Worm (Caenorhabditis elegans) whole organism, early embryonic: ENCODE data around the gene T13F3.4.

Experiments used
- B0310.2 ChIP-seq: sonication (generic microtip); optimal IDR thresholded peaks from 2 replicates; lab custom pipeline; 2016; ENCODE audit warnings: mild to moderate bottlenecking, missing genetic modification characterization, missing compliant biosample characterization
- F13C5.2 ChIP-seq: sonication (generic microtip); optimal IDR thresholded peaks from 2 replicates; lab custom pipeline; 2017; ENCODE audit warnings: mild to moderate bottlenecking, missing genetic modification characterization, inconsistent platforms, missing compliant biosample characterization
- aly-1 ChIP-seq: sonication (generic microtip); optimal IDR thresholded peaks from 2 replicates; lab custom pipeline; 2016; ENCODE audit warnings: missing genetic modification characterization, missing compliant biosample characterization
- ama-1 ChIP-seq: fragments of 150-350 bp; optimal IDR thresholded peaks from 2 replicates; lab custom pipeline; 2014
- ceh-13 ChIP-seq: fragments of 200-800 bp; sonication (Bioruptor generic); optimal IDR thresholded peaks from 2 replicates; lab custom pipeline; 2018; ENCODE audit warnings: mild to moderate bottlenecking, missing genetic modification characterization, missing compliant biosample characterization
- ceh-36 ChIP-seq: sonication (generic microtip); optimal IDR thresholded peaks from 2 replicates; lab custom pipeline; 2016; ENCODE audit warnings: missing genetic modification characterization, inconsistent platforms, missing compliant biosample characterization
- ets-7 ChIP-seq: sonication (generic microtip); optimal IDR thresholded peaks from 2 replicates; lab custom pipeline; 2016; ENCODE audit warnings: missing genotype, missing genetic modification characterization, missing compliant biosample characterization
- flt-1 ChIP-seq: fragments of 200-800 bp; sonication (Bioruptor generic); IDR thresholded peaks from 2 replicates; pipeline ENCODE4 v1.3.6; 2022; ENCODE audit warnings: missing genetic modification characterization, missing compliant biosample characterization
- hmbx-1 ChIP-seq: sonication (generic microtip); optimal IDR thresholded peaks from 2 replicates; lab custom pipeline; 2016; ENCODE audit warnings: mild to moderate bottlenecking, missing genetic modification characterization, missing compliant biosample characterization
- hmg-4 ChIP-seq: fragments of 200-800 bp; sonication (Bioruptor generic); optimal IDR thresholded peaks from 2 replicates; lab custom pipeline; 2018; ENCODE audit warnings: mild to moderate bottlenecking, missing genetic modification characterization, missing compliant biosample characterization
- hnd-1 ChIP-seq: sonication (generic microtip); optimal IDR thresholded peaks from 2 replicates; lab custom pipeline; 2016; ENCODE audit warnings: missing genetic modification characterization, missing compliant biosample characterization
- pes-1 ChIP-seq: fragments of 200-800 bp; sonication (Bioruptor generic); IDR thresholded peaks from 2 replicates; pipeline ENCODE4 v1.3.6; 2022; ENCODE audit warnings: missing genetic modification reagents, missing genetic modification characterization, missing compliant biosample characterization
- scrt-1 ChIP-seq: fragments of 200-800 bp; sonication (Bioruptor generic); IDR thresholded peaks from 2 replicates; pipeline ENCODE4 v1.3.6; 2022; ENCODE audit warnings: missing genetic modification characterization, missing compliant biosample characterization
- sea-1 ChIP-seq: fragments of 200-800 bp; sonication (Bioruptor generic); conservative IDR thresholded peaks from 2 replicates; pipeline ENCODE4 v1.3.6; 2022; ENCODE audit warnings: missing genetic modification characterization, missing compliant biosample characterization
- tbx-11 ChIP-seq: fragments of 200-800 bp; sonication (Bioruptor generic); IDR thresholded peaks from 2 replicates; pipeline ENCODE4 v1.3.6; 2022; ENCODE audit warnings: missing genetic modification characterization, missing compliant biosample characterization
- tbx-37 ChIP-seq: fragments of 200-800 bp; sonication (Bioruptor generic); conservative IDR thresholded peaks from 2 replicates; pipeline ENCODE4 v1.3.6; 2022; ENCODE audit warnings: missing genetic modification reagents, missing genetic modification characterization, missing compliant biosample characterization
- tra-4 ChIP-seq: sonication (generic microtip); optimal IDR thresholded peaks from 2 replicates; lab custom pipeline; 2017; ENCODE audit warnings: missing genetic modification characterization, missing compliant biosample characterization

Gene T13F3.4

DNA sequence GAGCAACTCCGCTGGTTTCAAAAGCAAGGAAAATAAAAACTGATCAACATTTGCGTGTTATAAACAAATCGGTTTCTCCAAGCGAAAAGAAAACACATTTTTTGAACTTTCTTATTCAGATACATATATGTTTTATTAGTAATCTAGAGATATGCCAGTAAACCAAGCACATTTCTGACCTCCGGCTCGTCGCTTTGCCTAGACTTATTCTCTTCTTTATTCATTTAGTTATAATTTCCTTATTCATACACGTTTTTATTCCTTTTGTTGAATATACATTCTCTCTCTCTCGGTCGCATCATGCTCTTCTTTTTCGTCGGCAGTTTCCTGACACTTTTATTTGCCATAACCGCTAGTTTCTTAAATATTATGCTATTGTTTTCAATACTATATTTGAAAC lies 32.3 kb upstream of the T13F3.4 start, which contains the start of gene srbc-84:
Gene srbc-84, plus strand, starts transcription at position 301 of the 400 bp plus-strand sequence.
- TF ChIP-seq ama-1 (lab: Kevin White, UChicago) (no peak), ceh-13 (GFP tag; lab: Kevin White, UChicago) (no peak), hnd-1 (tag; lab: Kevin White, UChicago) (no peak), pes-1 (GFP tag; lab: Robert Waterston, UW) (no peak), tra-4 (tag; lab: Kevin White, UChicago) (no peak), scrt-1 (GFP tag; lab: Robert Waterston, UW) (no peak), tbx-37 (GFP tag; lab: Robert Waterston, UW) (no peak), sea-1 (no peak), flt-1 (GFP tag; lab: Robert Waterston, UW) (no peak), tbx-11 (GFP tag; lab: Robert Waterston, UW) (no peak), B0310.2 (tag; lab: Kevin White, UChicago) (no peak), aly-1 (tag; lab: Kevin White, UChicago) (no peak), F13C5.2 (tag; lab: Kevin White, UChicago) (no peak), hmg-4 (GFP tag; lab: Kevin White, UChicago) (no peak), ceh-36 (tag; lab: Kevin White, UChicago) (no peak), ets-7 (tag; lab: Kevin White, UChicago) (no peak), hmbx-1 (tag; lab: Kevin White, UChicago) (no peak)

DNA sequence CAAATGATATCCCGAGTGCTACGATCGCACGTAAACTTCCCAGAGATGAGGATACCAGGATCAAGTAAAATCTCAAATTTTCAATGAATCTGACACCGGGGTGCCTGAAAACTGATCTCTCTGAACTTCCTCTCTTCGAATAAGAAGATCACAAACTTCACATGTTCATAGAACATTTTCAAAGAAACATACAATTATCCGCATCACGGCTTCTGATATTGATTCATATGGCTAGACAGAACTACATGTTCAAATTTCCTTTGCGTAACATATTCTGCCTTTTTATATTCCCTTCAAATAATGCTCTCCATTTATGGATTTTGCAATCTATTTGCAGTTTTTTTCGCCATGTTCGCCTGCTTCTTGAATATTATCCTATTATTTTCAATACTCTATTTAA lies 30.7 kb upstream of the T13F3.4 start, which contains the start of gene srbc-83:
Gene srbc-83, plus strand, starts transcription at position 301 of the 400 bp plus-strand sequence.
- TF ChIP-seq ama-1 (lab: Kevin White, UChicago), result no peak
- TF ChIP-seq hmg-4 (GFP tag; lab: Kevin White, UChicago), result no peak
- no peak for TF ChIP-seq tra-4 (tag; lab: Kevin White, UChicago)
- TF ChIP-seq hmbx-1 (tag; lab: Kevin White, UChicago), result no peak
- TF ChIP-seq aly-1 (tag; lab: Kevin White, UChicago), result no peak
- TF ChIP-seq sea-1, result no peak
- no peak for TF ChIP-seq B0310.2 (tag; lab: Kevin White, UChicago)
- no peak for TF ChIP-seq scrt-1 (GFP tag; lab: Robert Waterston, UW)

DNA sequence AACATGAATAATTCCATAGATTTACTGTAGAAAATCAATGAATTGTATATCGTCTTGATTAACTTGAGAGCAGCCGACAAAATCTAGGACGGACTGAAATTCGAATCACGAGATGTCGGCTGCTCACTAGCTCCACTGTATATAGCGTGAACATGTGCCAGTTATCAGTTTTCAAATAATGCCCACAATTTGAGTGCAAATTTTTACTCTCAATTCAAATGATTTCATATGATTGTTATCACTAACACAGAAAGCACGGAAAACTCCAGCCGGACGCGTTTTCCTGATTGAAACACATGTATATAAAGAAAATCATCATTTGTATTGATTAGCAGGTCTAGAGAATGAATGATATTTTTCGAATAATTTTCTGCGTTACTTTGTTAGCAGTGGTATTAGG lies 26.0 kb upstream of the T13F3.4 start, which contains the start of gene oac-5:
Gene oac-5, plus strand, starts transcription at position 301 of the 400 bp plus-strand sequence.
- no peak for TF ChIP-seq hmg-4 (GFP tag; lab: Kevin White, UChicago)

DNA sequence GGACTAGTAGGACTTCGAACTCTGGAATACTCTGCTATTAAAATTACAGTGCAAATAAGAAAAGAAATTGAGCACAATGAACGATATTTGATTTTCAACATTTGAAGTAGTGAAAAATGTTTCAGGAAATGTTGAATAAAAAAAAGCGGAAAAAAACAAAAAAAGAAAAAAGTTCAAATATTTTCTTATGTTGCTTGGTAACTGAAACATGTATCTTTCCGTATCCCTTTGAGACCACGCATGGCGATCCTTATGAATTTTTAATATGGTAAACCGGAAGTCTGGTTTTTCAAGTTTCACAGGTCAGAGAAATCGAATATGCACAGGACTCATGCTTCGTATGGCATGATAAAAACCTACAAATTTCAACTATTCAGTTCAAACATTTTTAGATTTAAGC lies 21.2 kb upstream of the T13F3.4 start, which contains the start of gene F28G4.3:
Gene F28G4.3, minus strand, starts transcription at position 101 of the 400 bp plus-strand sequence.
- TF ChIP-seq B0310.2 (tag; lab: Kevin White, UChicago), result no peak
- no peak for TF ChIP-seq pes-1 (GFP tag; lab: Robert Waterston, UW)
- no peak for TF ChIP-seq ama-1 (lab: Kevin White, UChicago)
- no peak for TF ChIP-seq hnd-1 (tag; lab: Kevin White, UChicago)
- TF ChIP-seq flt-1 (GFP tag; lab: Robert Waterston, UW), result no peak
- no peak for TF ChIP-seq sea-1
- no peak for TF ChIP-seq ets-7 (tag; lab: Kevin White, UChicago)
- no peak for TF ChIP-seq ceh-36 (tag; lab: Kevin White, UChicago)
- no peak for TF ChIP-seq ceh-13 (GFP tag; lab: Kevin White, UChicago)
- no peak for TF ChIP-seq scrt-1 (GFP tag; lab: Robert Waterston, UW)
- TF ChIP-seq tbx-37 (GFP tag; lab: Robert Waterston, UW), result no peak
- no peak for TF ChIP-seq hmbx-1 (tag; lab: Kevin White, UChicago)
- no peak for TF ChIP-seq tra-4 (tag; lab: Kevin White, UChicago)
- no peak for TF ChIP-seq F13C5.2 (tag; lab: Kevin White, UChicago)
- TF ChIP-seq tbx-11 (GFP tag; lab: Robert Waterston, UW), result no peak
- no peak for TF ChIP-seq hmg-4 (GFP tag; lab: Kevin White, UChicago)
- TF ChIP-seq aly-1 (tag; lab: Kevin White, UChicago), result no peak

DNA sequence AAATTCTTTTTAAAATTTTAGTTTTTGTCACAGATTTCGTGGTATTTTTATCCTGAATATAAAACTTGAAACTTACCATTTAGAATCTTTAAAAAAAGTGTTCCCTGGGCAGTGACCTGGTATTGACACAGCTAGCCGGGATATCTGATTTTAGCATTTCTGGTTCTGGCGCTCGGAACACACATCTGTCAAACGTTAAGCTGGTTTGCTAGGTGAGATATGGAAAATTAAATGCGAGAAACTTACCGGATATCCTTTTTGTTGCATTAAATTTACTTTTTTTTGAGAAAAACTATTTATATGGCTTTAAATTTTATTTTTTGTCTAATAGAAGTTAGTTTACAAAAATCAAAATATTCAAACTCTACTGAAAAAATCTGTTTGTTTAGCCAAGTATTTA lies 19.4 kb upstream of the T13F3.4 start, which contains the start of gene F28G4.4:
Gene F28G4.4, minus strand, starts transcription at position 101 of the 400 bp plus-strand sequence.
- no peak for TF ChIP-seq hmbx-1 (tag; lab: Kevin White, UChicago)
- no peak for TF ChIP-seq hmg-4 (GFP tag; lab: Kevin White, UChicago)
- no peak for TF ChIP-seq aly-1 (tag; lab: Kevin White, UChicago)
- no peak for TF ChIP-seq sea-1
- no peak for TF ChIP-seq ceh-13 (GFP tag; lab: Kevin White, UChicago)
- no peak for TF ChIP-seq tra-4 (tag; lab: Kevin White, UChicago)
- TF ChIP-seq pes-1 (GFP tag; lab: Robert Waterston, UW), result no peak
- TF ChIP-seq B0310.2 (tag; lab: Kevin White, UChicago), result no peak

DNA sequence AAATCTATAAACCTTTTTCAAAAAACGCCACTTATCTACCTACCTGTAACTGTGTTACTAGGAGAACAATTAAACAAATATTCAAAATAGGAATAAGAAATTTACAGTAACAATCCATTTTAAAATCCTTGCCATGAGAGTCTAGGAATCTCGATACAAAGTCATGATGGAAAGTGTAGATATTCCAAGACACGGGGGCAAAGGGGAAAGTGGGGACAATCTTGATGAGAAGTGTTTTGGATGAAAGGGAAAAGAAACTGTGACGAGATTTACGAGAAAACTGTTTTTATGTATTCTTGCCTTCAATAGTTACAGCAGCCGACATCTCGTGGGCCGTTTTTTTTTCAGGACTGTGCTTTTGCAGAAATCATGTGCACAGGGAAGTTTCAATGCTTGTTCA lies 15.7 kb upstream of the T13F3.4 start, which contains the start of gene F28G4.2:
Gene F28G4.2, minus strand, starts transcription at position 175 of the 400 bp plus-strand sequence.
- TF ChIP-seq pes-1 (GFP tag; lab: Robert Waterston, UW), result no peak
- TF ChIP-seq aly-1 (tag; lab: Kevin White, UChicago), result no peak
- no peak for TF ChIP-seq hmg-4 (GFP tag; lab: Kevin White, UChicago)
- TF ChIP-seq ama-1 (lab: Kevin White, UChicago), result no peak
- TF ChIP-seq F13C5.2 (tag; lab: Kevin White, UChicago), result no peak
- no peak for TF ChIP-seq tra-4 (tag; lab: Kevin White, UChicago)
- no peak for TF ChIP-seq flt-1 (GFP tag; lab: Robert Waterston, UW)
- no peak for TF ChIP-seq ceh-36 (tag; lab: Kevin White, UChicago)
- TF ChIP-seq ets-7 (tag; lab: Kevin White, UChicago), result no peak
- no peak for TF ChIP-seq hmbx-1 (tag; lab: Kevin White, UChicago)
- TF ChIP-seq tbx-11 (GFP tag; lab: Robert Waterston, UW), result no peak
- TF ChIP-seq B0310.2 (tag; lab: Kevin White, UChicago), result no peak

DNA sequence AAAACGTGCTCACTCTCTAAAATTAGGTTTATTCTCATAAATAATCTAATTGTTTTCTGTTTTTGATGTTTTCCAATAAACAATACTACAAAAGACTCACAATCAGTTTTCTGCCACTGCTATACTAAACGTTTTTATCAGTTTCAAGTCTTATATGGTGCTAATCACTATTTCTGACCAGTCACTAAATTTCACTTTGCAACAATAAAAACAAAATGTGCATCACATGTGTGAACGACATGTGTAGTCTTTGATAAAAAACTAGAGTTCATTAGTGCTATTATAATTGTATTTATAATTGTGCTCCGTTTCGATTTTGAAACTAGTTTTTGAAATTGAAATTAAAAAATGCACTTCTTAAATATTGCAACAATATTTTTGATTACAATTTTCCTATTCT lies 11.5 kb upstream of the T13F3.4 start, which contains the start of gene cyp-37B1:
Gene cyp-37B1, plus strand, starts transcription at position 199 of the 400 bp plus-strand sequence.
- TF ChIP-seq tbx-11 (GFP tag; lab: Robert Waterston, UW) (no peak), ama-1 (lab: Kevin White, UChicago) (no peak), ets-7 (tag; lab: Kevin White, UChicago) (no peak), ceh-36 (tag; lab: Kevin White, UChicago) (no peak), tbx-37 (GFP tag; lab: Robert Waterston, UW) (no peak), pes-1 (GFP tag; lab: Robert Waterston, UW) (no peak), hnd-1 (tag; lab: Kevin White, UChicago) (no peak), aly-1 (tag; lab: Kevin White, UChicago) (no peak), hmg-4 (GFP tag; lab: Kevin White, UChicago) (no peak), ceh-13 (GFP tag; lab: Kevin White, UChicago) (no peak), scrt-1 (GFP tag; lab: Robert Waterston, UW) (no peak), tra-4 (tag; lab: Kevin White, UChicago) (no peak), B0310.2 (tag; lab: Kevin White, UChicago) (no peak), sea-1 (no peak), F13C5.2 (tag; lab: Kevin White, UChicago) (no peak), hmbx-1 (tag; lab: Kevin White, UChicago) (no peak), flt-1 (GFP tag; lab: Robert Waterston, UW) (no peak)
